Worm (Caenorhabditis elegans): ENCODE measurements around the gene dpy-26.

ce11 chrIV:12420455-12420854 is 30.7 kb downstream of the dpy-26 start, which contains the start of gene ugt-65:
- TF ChIP-seq pag-3 (tag; optimal IDR thresholded peaks at IDR 0.05; ENCODE audit: borderline replicate concordance): no peak
- no peak for TF ChIP-seq dve-1 (tag; optimal IDR thresholded peaks at IDR 0.05)
- no peak for TF ChIP-seq lin-11 (tag; optimal IDR thresholded peaks at IDR 0.05)
- TF ChIP-seq ceh-9 (tag; optimal IDR thresholded peaks at IDR 0.05): no peak
